Fruit fly (Drosophila melanogaster): ENCODE results near the gene Keap1.

The Keap1 gene

dm6 chr3R:17039993-17040807 is 39.5 kb downstream of the Keap1 start, which contains the start of the genes CG18213 and Trm7-32 (continued):
- TF ChIP-seq eyg (GFP tag; optimal IDR thresholded peaks at IDR 0.05) (no peak), cwo (GFP tag; optimal IDR thresholded peaks at IDR 0.05) (no peak), Sry-δ (GFP tag; optimal IDR thresholded peaks at IDR 0.05) (peak; percentile 77), psq (GFP tag; optimal IDR thresholded peaks at IDR 0.05) (no peak), prd (optimal IDR thresholded peaks at IDR 0.05) (no peak), prd (GFP tag; IDR thresholded peaks at IDR 0.05) (no peak), CG32767 (GFP tag; IDR thresholded peaks at IDR 0.05) (no peak), Doc2 (GFP tag; IDR thresholded peaks at IDR 0.05) (no peak), sim (GFP tag; IDR thresholded peaks at IDR 0.05) (no peak), CG7271 (tag; optimal IDR thresholded peaks at IDR 0.05) (no peak), ERR (GFP tag; optimal IDR thresholded peaks at IDR 0.05) (no peak), Dref (GFP tag; IDR thresholded peaks at IDR 0.05) (peak; percentile 87), mld (GFP tag; IDR thresholded peaks at IDR 0.05; ENCODE audit: partially characterized antibody) (peak; percentile 80), Hand (GFP tag; optimal IDR thresholded peaks at IDR 0.05) (no peak), knrl (GFP tag; IDR thresholded peaks at IDR 0.05; ENCODE audit: partially characterized antibody) (peak; percentile 84), dati (GFP tag; IDR thresholded peaks at IDR 0.05) (no peak), CG32772 (GFP tag; IDR thresholded peaks at IDR 0.05) (no peak), gcm (GFP tag; optimal IDR thresholded peaks at IDR 0.05) (no peak), CG17829 (tag; optimal IDR thresholded peaks at IDR 0.05) (no peak), bab2 (GFP tag; optimal IDR thresholded peaks at IDR 0.05) (no peak), Fer2 (tag; optimal IDR thresholded peaks at IDR 0.05) (no peak), CG2120 (GFP tag; optimal IDR thresholded peaks at IDR 0.05) (peak; percentile 59), CG1603 (tag; optimal IDR thresholded peaks at IDR 0.05) (peak; percentile 45), CG18262 (tag; optimal IDR thresholded peaks at IDR 0.05) (no peak), Usf (GFP tag; optimal IDR thresholded peaks at IDR 0.05) (no peak), bbx (GFP tag; IDR thresholded peaks at IDR 0.05; ENCODE audit: partially characterized antibody) (peak; percentile 89), CG14441 (GFP tag; IDR thresholded peaks at IDR 0.05) (no peak), hbn (GFP tag; IDR thresholded peaks at IDR 0.05; ENCODE audit: partially characterized antibody) (peak; percentile 72), unc-4 (GFP tag; IDR thresholded peaks at IDR 0.05; ENCODE audit: partially characterized antibody) (peak; percentile 81), dpn (GFP tag; optimal IDR thresholded peaks at IDR 0.05) (peak in 1 of 2 experiments; percentile 34), MTF-1 (GFP tag; optimal IDR thresholded peaks at IDR 0.05; ENCODE audit: borderline replicate concordance) (no peak), Doc3 (GFP tag; IDR thresholded peaks at IDR 0.05; ENCODE audit: partially characterized antibody) (peak; percentile 76), CG10979 (tag; optimal IDR thresholded peaks at IDR 0.05) (peak; percentile 18), CG2875 (GFP tag; optimal IDR thresholded peaks at IDR 0.05) (no peak), CG10654 (GFP tag; optimal IDR thresholded peaks at IDR 0.05) (no peak), Rfx (GFP tag; IDR thresholded peaks at IDR 0.05) (no peak; the same call in 1 of the 2 replicates), CG30403 (GFP tag; optimal IDR thresholded peaks at IDR 0.05) (peak; percentile 4), Scr (GFP tag; IDR thresholded peaks at IDR 0.05; ENCODE audit: partially characterized antibody) (peak; percentile 87), bcd (GFP tag; optimal IDR thresholded peaks at IDR 0.05) (no peak), Hmr (GFP tag; optimal IDR thresholded peaks at IDR 0.05) (no peak), CG8924 (tag; optimal IDR thresholded peaks at IDR 0.05) (no peak), ttk (GFP tag; IDR thresholded peaks at IDR 0.05) (no peak), ssp (GFP tag; IDR thresholded peaks at IDR 0.05) (no peak), CG42726 (GFP tag; IDR thresholded peaks at IDR 0.05; ENCODE audit: partially characterized antibody) (peak; percentile 86; the same call in 1 of the 2 replicates), z (GFP tag; IDR thresholded peaks at IDR 0.05) (no peak), CG15514 (GFP tag; optimal IDR thresholded peaks at IDR 0.05) (peak; percentile 99), eve (GFP tag; optimal IDR thresholded peaks at IDR 0.05) (no peak), pan (optimal IDR thresholded peaks at IDR 0.05) (no peak), pan (GFP tag; optimal IDR thresholded peaks at IDR 0.05 in 1 of 2, IDR thresholded peaks at IDR 0.05 in 1 of 2) (no peak)

Measured in whole organism, embryonic.